Worm (Caenorhabditis elegans): Measurements from ENCODE around the gene lonp-2.

The lonp-2 gene

DNA sequence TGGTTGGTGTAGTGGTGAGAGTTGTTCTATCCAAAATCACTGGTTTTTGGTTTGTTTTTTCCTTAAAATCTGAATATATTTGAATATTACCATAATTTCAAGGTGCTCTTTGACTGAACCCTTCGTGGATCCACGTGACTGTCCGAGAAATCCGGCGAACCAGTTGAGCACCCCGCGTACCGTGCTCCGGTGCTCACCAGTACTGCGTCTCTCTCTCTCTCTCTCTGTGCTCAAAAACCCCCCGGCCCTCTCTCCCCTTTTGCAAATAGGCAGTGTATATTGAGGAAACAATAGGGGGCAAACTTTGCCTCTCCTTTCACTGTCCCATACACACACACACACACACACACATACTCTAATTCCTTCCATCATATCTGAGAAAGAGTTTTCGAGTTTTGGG, 42.4 kb downstream of the lonp-2 start:
- TF ChIP-seq nhr-12 (tag; optimal IDR thresholded peaks at IDR 0.05) (no peak), nhr-23 (tag; optimal IDR thresholded peaks at IDR 0.05) (no peak), R02D3.7 (tag; optimal IDR thresholded peaks at IDR 0.05) (no peak), ZK546.5 (tag; optimal IDR thresholded peaks at IDR 0.05) (no peak), hmg-11 (tag; optimal IDR thresholded peaks at IDR 0.05) (no peak)

DNA sequence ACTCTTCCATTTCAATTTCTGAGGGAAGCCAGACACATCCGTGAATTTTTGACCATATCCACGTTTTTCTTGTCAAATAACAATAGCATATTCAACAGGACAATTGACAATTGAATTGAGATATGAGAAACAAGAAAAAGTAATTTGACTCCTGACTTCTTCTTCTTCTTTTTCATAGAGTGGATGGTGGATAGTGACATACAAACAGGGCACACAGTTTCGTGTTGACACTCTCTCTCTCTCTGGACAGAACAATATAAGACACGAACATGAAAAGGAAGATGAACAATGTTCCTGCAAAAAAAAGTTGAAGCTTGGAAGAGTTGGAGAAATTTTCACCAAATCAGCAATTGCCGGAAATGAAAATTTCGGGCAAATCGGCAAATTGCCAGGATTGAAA, 43.5 kb downstream of the lonp-2 start:
- TF ChIP-seq pha-4 (tag; optimal IDR thresholded peaks at IDR 0.05), result peak; percentile 62
- TF ChIP-seq fkh-2 (tag; optimal IDR thresholded peaks at IDR 0.05), result no peak
- no peak for TF ChIP-seq unc-62 (GFP tag; optimal IDR thresholded peaks at IDR 0.05)

DNA sequence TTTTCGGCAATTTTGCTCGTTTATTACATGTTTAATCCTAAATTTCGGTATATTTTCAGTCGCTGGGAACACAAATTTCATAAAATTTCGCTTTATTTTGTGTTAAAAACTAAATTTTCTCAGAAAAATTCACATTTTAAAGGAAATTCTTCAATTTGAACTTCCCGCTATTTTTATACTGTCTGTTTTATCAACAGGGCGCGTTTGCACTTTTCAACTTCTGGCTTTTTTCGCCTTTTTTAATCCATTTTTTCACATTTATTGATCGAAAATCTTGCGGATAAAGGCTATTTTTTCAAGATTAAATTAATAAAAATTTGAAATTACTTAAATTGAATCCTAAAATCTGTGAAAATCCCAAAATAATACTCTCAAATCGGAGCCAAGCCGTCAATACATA, 44.6 kb downstream of the lonp-2 start:
- no peak for TF ChIP-seq ama-1 (optimal IDR thresholded peaks at IDR 0.05)
- peak; percentile 68 for TF ChIP-seq pha-4 (tag; optimal IDR thresholded peaks at IDR 0.05)
- TF ChIP-seq skn-1 (tag; optimal IDR thresholded peaks at IDR 0.05), result peak; percentile 34
- no peak for TF ChIP-seq elt-2 (tag; optimal IDR thresholded peaks at IDR 0.05)
- TF ChIP-seq sea-2 (GFP tag; optimal IDR thresholded peaks at IDR 0.05), result no peak
- no peak for TF ChIP-seq nhr-43 (tag; optimal IDR thresholded peaks at IDR 0.05; ENCODE audit: poor library complexity, severe bottlenecking)
- no peak for TF ChIP-seq nhr-237 (tag; optimal IDR thresholded peaks at IDR 0.05)
- TF ChIP-seq nhr-23 (tag; optimal IDR thresholded peaks at IDR 0.05), result peak; percentile 47
- peak; percentile 27 for TF ChIP-seq snpc-4 (tag; optimal IDR thresholded peaks at IDR 0.05)
- TF ChIP-seq lsy-12 (tag; optimal IDR thresholded peaks at IDR 0.05), result no peak
- TF ChIP-seq lin-15B (tag; optimal IDR thresholded peaks at IDR 0.05), result peak; percentile 78
- TF ChIP-seq ztf-11 (tag; optimal IDR thresholded peaks at IDR 0.05), result no peak
- TF ChIP-seq nfya-1 (tag; optimal IDR thresholded peaks at IDR 0.05; ENCODE audit: insufficient read depth), result peak; percentile 72
- TF ChIP-seq ztf-4 (tag; optimal IDR thresholded peaks at IDR 0.05), result no peak

DNA sequence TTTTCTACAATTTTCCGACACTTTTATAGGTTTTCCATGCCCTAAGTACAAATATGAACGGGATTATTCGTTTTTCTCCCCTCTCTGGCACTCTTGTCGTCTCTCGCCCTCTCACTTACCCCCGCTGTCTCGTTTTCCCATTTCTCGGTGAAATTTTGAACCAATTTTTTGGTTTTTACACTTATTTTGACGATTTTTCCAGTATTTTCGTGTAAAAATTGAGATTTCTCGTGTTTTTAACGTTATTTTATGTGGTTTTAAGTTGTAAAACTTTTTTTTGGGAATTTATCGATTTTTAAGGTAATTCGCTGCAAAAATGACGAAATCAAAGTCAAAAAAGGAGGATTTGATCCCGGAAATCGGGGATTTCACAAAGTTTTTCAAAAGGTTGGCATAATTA, 45.0 kb downstream of the lonp-2 start, which contains the start of gene Y75B8A.7:
Y75B8A.7 (plus strand) TSS at position 301 of the 400 bp plus-strand sequence.
- peak; percentile 8 for TF ChIP-seq hmg-11 (tag; optimal IDR thresholded peaks at IDR 0.05)
- peak; percentile 12 for TF ChIP-seq ceh-28 (tag; optimal IDR thresholded peaks at IDR 0.05)
- no peak for TF ChIP-seq sea-2 (GFP tag; optimal IDR thresholded peaks at IDR 0.05)
- TF ChIP-seq aly-2 (tag; optimal IDR thresholded peaks at IDR 0.05), result no peak
- no peak for TF ChIP-seq egl-27 (tag; optimal IDR thresholded peaks at IDR 0.05)
- no peak for TF ChIP-seq lin-39 (tag; optimal IDR thresholded peaks at IDR 0.05)
- TF ChIP-seq nhr-11 (tag; optimal IDR thresholded peaks at IDR 0.05), result no peak

DNA sequence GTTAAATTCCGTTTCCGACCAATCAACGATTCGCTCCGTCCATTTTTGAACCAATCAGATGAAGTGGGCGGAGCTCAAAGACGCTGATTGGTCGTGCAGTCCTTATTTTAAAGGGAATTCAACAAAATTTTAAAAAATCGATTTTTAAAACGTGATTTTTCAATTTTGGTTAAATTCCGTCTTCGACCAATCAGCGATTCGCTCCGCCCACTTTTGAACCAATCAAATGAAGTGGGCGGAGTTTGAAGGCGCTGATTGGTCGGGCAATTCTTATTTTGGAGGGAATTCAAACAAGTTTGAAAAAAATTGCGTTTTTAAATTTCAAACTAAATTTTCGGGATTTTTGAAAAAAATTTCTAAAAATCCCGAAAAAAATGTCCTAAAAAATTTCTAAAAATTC, 45.9 kb downstream of the lonp-2 start:
- TF ChIP-seq nfya-1 (tag; optimal IDR thresholded peaks at IDR 0.05; ENCODE audit: insufficient read depth) (peak; percentile 74), elt-2 (tag; optimal IDR thresholded peaks at IDR 0.05) (no peak)

DNA sequence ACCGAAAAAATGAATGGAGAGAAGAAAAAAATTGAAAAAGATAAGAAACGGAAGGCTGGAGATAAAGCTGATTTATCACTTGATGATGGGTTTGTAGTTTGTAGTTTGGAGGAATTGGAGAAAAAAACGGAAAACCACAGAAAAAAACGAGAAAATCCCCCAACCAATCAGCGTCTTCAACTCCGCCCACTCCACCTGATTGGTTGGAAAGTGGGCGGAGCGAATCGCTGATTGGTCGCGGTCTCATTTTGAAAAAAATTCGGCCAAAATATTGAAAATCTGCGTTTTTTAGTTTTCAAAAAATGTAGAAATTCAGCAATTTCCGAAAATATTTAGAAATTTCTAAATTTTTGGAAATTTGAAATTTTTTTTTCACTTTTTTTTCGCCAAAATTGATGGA, 48.2 kb downstream of the lonp-2 start:
- TF ChIP-seq egl-5 (tag; optimal IDR thresholded peaks at IDR 0.05) (no peak), nhr-23 (tag; optimal IDR thresholded peaks at IDR 0.05) (no peak), ceh-9 (tag; optimal IDR thresholded peaks at IDR 0.05) (no peak), nfya-1 (tag; optimal IDR thresholded peaks at IDR 0.05; ENCODE audit: insufficient read depth) (peak; percentile 99), unc-39 (tag; optimal IDR thresholded peaks at IDR 0.05) (no peak), nhr-25 (tag; optimal IDR thresholded peaks at IDR 0.05) (no peak), tbx-2 (tag; optimal IDR thresholded peaks at IDR 0.05) (no peak)

DNA sequence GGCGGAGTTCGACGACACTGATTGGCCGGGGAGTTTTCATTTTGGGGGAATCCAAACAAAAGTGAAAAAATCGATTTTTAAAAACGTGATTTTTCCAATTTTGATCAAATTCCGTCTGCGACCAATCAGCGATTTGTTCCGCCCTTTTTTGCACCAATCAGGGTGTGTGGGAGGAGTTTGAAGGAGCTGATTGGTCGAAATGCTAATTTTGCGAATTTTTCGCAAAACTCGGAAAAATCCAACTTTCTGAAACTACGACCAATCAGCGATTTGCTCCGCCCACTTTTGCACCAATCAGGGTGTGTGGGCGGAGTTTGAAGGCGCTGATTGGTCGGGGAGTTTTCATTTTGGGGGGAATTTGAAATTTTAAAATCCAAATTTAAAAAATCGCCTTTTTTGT, 49.0 kb downstream of the lonp-2 start:
- TF ChIP-seq skn-1 (tag; optimal IDR thresholded peaks at IDR 0.05) (no peak), daf-12 (tag; optimal IDR thresholded peaks at IDR 0.05) (no peak), nfya-1 (tag; optimal IDR thresholded peaks at IDR 0.05; ENCODE audit: insufficient read depth) (peak; percentile 77)

Data from whole organism, L3 larva.